Worm (Caenorhabditis elegans): Measurements from ENCODE around the gene aat-6.

aat-6 gene

DNA sequence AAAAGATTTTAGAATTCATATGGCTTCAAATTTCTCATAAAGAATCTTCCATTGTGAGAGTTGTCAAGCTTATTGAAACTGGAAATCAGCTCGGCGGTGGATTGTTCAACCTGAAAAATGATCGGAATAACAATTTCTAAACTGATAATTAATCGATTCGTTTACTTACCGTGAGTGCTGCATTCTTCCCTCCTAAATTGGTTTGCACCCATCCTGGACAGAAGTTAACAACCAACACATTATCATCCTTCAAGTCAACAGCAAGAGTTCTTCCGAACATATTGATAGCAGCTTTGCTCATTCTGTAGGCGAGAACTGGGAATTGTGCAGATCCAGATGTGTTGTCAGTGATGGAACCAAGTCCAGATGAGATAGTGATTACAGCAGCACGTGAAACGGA lies 44.7 kb upstream of the aat-6 start:
- TF ChIP-seq sma-9 (GFP tag; optimal IDR thresholded peaks at IDR 0.05) (no peak), sma-9 (tag; optimal IDR thresholded peaks at IDR 0.05) (no peak), lin-13 (GFP tag; optimal IDR thresholded peaks at IDR 0.05) (no peak), mdl-1 (tag; optimal IDR thresholded peaks at IDR 0.05) (no peak), skn-1 (tag; optimal IDR thresholded peaks at IDR 0.05) (no peak), mab-5 (tag; optimal IDR thresholded peaks at IDR 0.05) (no peak), ceh-82 (tag; optimal IDR thresholded peaks at IDR 0.05) (no peak), blmp-1 (tag; optimal IDR thresholded peaks at IDR 0.05; ENCODE audit: insufficient read depth) (no peak), aly-2 (tag; optimal IDR thresholded peaks at IDR 0.05) (no peak), sem-4 (tag; optimal IDR thresholded peaks at IDR 0.05) (no peak), nhr-237 (tag; optimal IDR thresholded peaks at IDR 0.05) (no peak), nhr-25 (tag; optimal IDR thresholded peaks at IDR 0.05) (no peak), nhr-21 (tag; optimal IDR thresholded peaks at IDR 0.05) (no peak), lin-39 (tag; optimal IDR thresholded peaks at IDR 0.05) (no peak), unc-39 (tag; optimal IDR thresholded peaks at IDR 0.05) (no peak), unc-62 (GFP tag; optimal IDR thresholded peaks at IDR 0.05) (no peak), gmeb-1 (tag; optimal IDR thresholded peaks at IDR 0.05) (no peak), ceh-16 (tag; optimal IDR thresholded peaks at IDR 0.05) (no peak), snpc-4 (tag; optimal IDR thresholded peaks at IDR 0.05) (no peak), unc-55 (GFP tag; optimal IDR thresholded peaks at IDR 0.05) (no peak), R02D3.7 (tag; optimal IDR thresholded peaks at IDR 0.05) (no peak)

DNA sequence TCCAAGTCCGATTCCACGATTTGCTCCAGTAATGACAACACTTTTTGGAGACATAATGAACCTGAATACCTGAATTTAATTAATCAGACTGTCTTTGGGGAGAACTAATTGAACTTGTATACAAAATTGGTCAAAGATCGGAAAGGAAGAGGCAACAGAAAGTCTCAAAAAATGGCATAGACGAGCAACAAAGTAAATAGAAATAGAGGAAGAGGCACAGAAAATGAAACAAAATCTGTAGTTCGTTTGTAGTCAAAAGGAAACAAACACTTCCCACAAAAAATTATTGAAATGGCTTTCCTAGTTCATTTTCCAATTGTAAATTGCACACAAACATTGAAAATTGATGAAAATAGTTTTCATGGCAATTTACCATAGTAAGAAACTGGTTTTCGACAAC lies 44.2 kb upstream of the aat-6 start, which contains the start of gene C55A6.6:
C55A6.6 (minus strand) TSS at position 61 of the 400 bp plus-strand sequence.
- TF ChIP-seq mdl-1 (tag; optimal IDR thresholded peaks at IDR 0.05), result no peak
- TF ChIP-seq zag-1 (tag; optimal IDR thresholded peaks at IDR 0.05), result no peak
- TF ChIP-seq nhr-23 (tag; optimal IDR thresholded peaks at IDR 0.05), result no peak
- TF ChIP-seq nhr-11 (tag; optimal IDR thresholded peaks at IDR 0.05), result no peak
- no peak for TF ChIP-seq nhr-10 (tag; optimal IDR thresholded peaks at IDR 0.05)
- no peak for TF ChIP-seq ceh-16 (tag; optimal IDR thresholded peaks at IDR 0.05)
- TF ChIP-seq aly-2 (tag; optimal IDR thresholded peaks at IDR 0.05), result no peak
- no peak for TF ChIP-seq lin-39 (tag; optimal IDR thresholded peaks at IDR 0.05)
- no peak for TF ChIP-seq R02D3.7 (tag; optimal IDR thresholded peaks at IDR 0.05)
- no peak for TF ChIP-seq Y55F3AM.14 (GFP tag; optimal IDR thresholded peaks at IDR 0.05)
- TF ChIP-seq nhr-6 (tag; optimal IDR thresholded peaks at IDR 0.05), result no peak
- no peak for TF ChIP-seq nhr-21 (tag; optimal IDR thresholded peaks at IDR 0.05)
- TF ChIP-seq snpc-4 (tag; optimal IDR thresholded peaks at IDR 0.05), result no peak
- no peak for TF ChIP-seq sma-3 (GFP tag; optimal IDR thresholded peaks at IDR 0.05)
- TF ChIP-seq elt-1 (tag; optimal IDR thresholded peaks at IDR 0.05), result no peak
- TF ChIP-seq gmeb-1 (tag; optimal IDR thresholded peaks at IDR 0.05), result no peak
- no peak for TF ChIP-seq nhr-129 (tag; optimal IDR thresholded peaks at IDR 0.05)

DNA sequence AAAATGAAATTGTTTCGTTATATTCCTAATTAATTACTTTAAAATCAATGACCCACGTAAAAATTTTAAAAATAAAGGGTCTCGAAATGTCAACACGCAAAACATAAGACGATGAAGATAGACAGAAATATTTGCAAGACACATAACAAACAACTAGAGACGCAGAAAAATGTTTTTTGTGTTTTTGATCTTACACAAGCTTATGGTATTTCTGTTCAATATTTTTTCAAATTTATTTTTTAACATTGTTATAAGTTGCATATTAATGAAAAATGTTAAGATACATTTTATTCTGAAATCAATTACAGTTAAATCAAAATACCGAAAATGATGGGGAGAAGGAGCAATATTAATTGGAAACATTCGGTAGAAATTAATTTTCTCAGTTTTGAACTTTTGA lies 43.0 kb upstream of the aat-6 start, which contains the start of gene C55A6.3:
C55A6.3 (minus strand) TSS at position 101 of the 400 bp plus-strand sequence.
- TF ChIP-seq sem-4 (tag; optimal IDR thresholded peaks at IDR 0.05) (no peak), Y55F3AM.14 (GFP tag; optimal IDR thresholded peaks at IDR 0.05) (no peak), mdl-1 (tag; optimal IDR thresholded peaks at IDR 0.05) (no peak), nhr-12 (tag; optimal IDR thresholded peaks at IDR 0.05) (no peak), unc-39 (tag; optimal IDR thresholded peaks at IDR 0.05) (no peak), dmd-4 (tag; optimal IDR thresholded peaks at IDR 0.05) (no peak), alr-1 (tag; optimal IDR thresholded peaks at IDR 0.05) (no peak), ZK546.5 (tag; optimal IDR thresholded peaks at IDR 0.05) (no peak), elt-3 (tag; optimal IDR thresholded peaks at IDR 0.05) (no peak), nhr-10 (tag; optimal IDR thresholded peaks at IDR 0.05) (no peak), lsy-2 (tag; optimal IDR thresholded peaks at IDR 0.05) (no peak), crh-2 (tag; optimal IDR thresholded peaks at IDR 0.05) (no peak), ceh-82 (tag; optimal IDR thresholded peaks at IDR 0.05) (no peak), skn-1 (tag; optimal IDR thresholded peaks at IDR 0.05) (no peak), sma-3 (GFP tag; optimal IDR thresholded peaks at IDR 0.05) (no peak), mbf-1 (tag; optimal IDR thresholded peaks at IDR 0.05) (no peak), snpc-4 (tag; optimal IDR thresholded peaks at IDR 0.05) (no peak), nhr-21 (tag; optimal IDR thresholded peaks at IDR 0.05) (no peak), ceh-16 (tag; optimal IDR thresholded peaks at IDR 0.05) (no peak)

DNA sequence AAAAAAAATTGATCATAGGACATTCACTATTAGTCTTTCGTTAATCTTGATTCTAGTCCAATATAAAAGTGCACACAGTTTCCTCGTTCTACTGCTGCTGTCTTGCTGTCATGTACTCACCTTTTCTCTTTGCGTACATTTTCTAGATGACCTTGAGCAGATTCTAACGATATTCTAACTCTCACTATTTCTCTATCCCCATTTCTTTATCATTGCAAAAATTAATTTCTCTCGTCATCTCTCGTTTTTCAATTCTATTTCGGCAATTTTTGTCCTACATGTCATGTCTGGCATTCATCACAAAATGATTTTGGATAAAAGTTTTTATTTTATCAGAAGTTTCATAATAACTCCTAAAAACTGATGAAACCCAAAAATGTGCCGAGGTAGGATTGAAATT lies 38.3 kb upstream of the aat-6 start, which contains the start of gene ttll-5:
ttll-5 (plus strand) TSS at position 288 of the 400 bp plus-strand sequence.
- TF ChIP-seq nhr-237 (tag; optimal IDR thresholded peaks at IDR 0.05) (no peak), F13H6.1 (tag; optimal IDR thresholded peaks at IDR 0.05) (no peak), ceh-82 (tag; optimal IDR thresholded peaks at IDR 0.05) (no peak), mdl-1 (tag; optimal IDR thresholded peaks at IDR 0.05) (no peak), nhr-6 (tag; optimal IDR thresholded peaks at IDR 0.05) (no peak), ama-1 (optimal IDR thresholded peaks at IDR 0.05) (no peak), sma-3 (GFP tag; optimal IDR thresholded peaks at IDR 0.05) (peak; percentile 12), nhr-11 (tag; optimal IDR thresholded peaks at IDR 0.05) (no peak), sem-4 (tag; optimal IDR thresholded peaks at IDR 0.05) (no peak), lin-13 (GFP tag; optimal IDR thresholded peaks at IDR 0.05) (no peak), nhr-12 (tag; optimal IDR thresholded peaks at IDR 0.05) (no peak), egl-27 (tag; optimal IDR thresholded peaks at IDR 0.05) (no peak), nhr-129 (tag; optimal IDR thresholded peaks at IDR 0.05) (no peak), R02D3.7 (tag; optimal IDR thresholded peaks at IDR 0.05) (no peak), peb-1 (tag; optimal IDR thresholded peaks at IDR 0.05) (no peak), blmp-1 (tag; optimal IDR thresholded peaks at IDR 0.05; ENCODE audit: insufficient read depth) (peak; percentile 70), Y55F3AM.14 (GFP tag; optimal IDR thresholded peaks at IDR 0.05) (no peak), crh-2 (tag; optimal IDR thresholded peaks at IDR 0.05) (no peak), zag-1 (tag; optimal IDR thresholded peaks at IDR 0.05) (no peak), ZK546.5 (tag; optimal IDR thresholded peaks at IDR 0.05) (no peak), fos-1 (tag; optimal IDR thresholded peaks at IDR 0.05) (peak; percentile 35), nhr-21 (tag; optimal IDR thresholded peaks at IDR 0.05) (no peak), ztf-1 (GFP tag; conservative IDR thresholded peaks at IDR 0.05) (no peak), mab-5 (tag; optimal IDR thresholded peaks at IDR 0.05) (no peak), unc-55 (GFP tag; optimal IDR thresholded peaks at IDR 0.05) (no peak), lsy-2 (tag; optimal IDR thresholded peaks at IDR 0.05) (no peak), elt-3 (tag; optimal IDR thresholded peaks at IDR 0.05) (no peak), ceh-16 (tag; optimal IDR thresholded peaks at IDR 0.05) (no peak), snpc-4 (tag; optimal IDR thresholded peaks at IDR 0.05) (no peak), gmeb-1 (tag; optimal IDR thresholded peaks at IDR 0.05) (no peak)

Data from whole organism, L2 larva.